Worm (Caenorhabditis elegans): ENCODE data around the gene K05F6.10.

DNA sequence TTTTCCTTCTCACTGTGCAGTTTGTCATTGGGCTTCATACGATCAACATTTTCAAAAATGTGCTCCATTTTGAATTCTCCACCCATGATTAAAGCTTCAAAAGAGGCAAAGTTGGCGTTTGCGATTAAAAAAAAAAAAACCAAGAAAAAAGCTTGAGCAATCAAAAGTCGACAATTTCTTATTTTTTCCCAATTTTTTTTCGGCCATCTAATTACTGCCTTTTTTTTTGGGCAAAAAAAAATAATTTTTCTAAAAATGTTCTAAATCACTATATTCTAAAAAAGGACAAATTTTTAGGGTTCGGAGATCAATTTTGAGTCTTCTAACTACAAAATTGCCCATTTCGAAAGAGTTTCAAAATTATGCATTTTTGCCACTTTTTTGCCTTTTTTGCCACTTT, at the start of gene K05F6.10:
- TF ChIP-seq zag-1 (tag; optimal IDR thresholded peaks at IDR 0.05), result no peak
- no peak for TF ChIP-seq pha-4 (tag; optimal IDR thresholded peaks at IDR 0.05)
- no peak for TF ChIP-seq nhr-23 (tag; optimal IDR thresholded peaks at IDR 0.05)
- no peak for TF ChIP-seq unc-62 (GFP tag; optimal IDR thresholded peaks at IDR 0.05)

Measured in whole organism, L3 larva.